Worm (Caenorhabditis elegans) whole organism, L1 larva: ENCODE results near the gene B0198.2.

Experiments used
- F16B12.6 ChIP-seq: fragments of 150-350 bp; optimal IDR thresholded peaks from 2 replicates; lab custom pipeline; 2014; ENCODE audit warnings: missing biosample characterization, missing genetic modification characterization
- ces-1 ChIP-seq: fragments of 150-350 bp; optimal IDR thresholded peaks from 2 replicates; lab custom pipeline; 2014; ENCODE audit warnings: missing biosample characterization, missing genetic modification reagents, missing genetic modification characterization
- efl-1 ChIP-seq, 4 experiments: fragments of 150-350 bp; optimal IDR thresholded peaks in 3 of 4; peaks in 1 of 4; 1 replicate in 1 of 4; 2 replicates in 3 of 4; lab custom pipeline; 2014; ENCODE audit warnings: missing biosample characterization in 2 of 4, missing genetic modification characterization in 2 of 4, missing genetic modification reagents in 2 of 4
- fos-1 ChIP-seq: fragments of 150-350 bp; optimal IDR thresholded peaks from 2 replicates; lab custom pipeline; 2014; ENCODE audit warnings: missing biosample characterization, missing genetic modification characterization
- nhr-28 ChIP-seq: fragments of 150-350 bp; optimal IDR thresholded peaks from 2 replicates; lab custom pipeline; 2014; ENCODE audit warnings: missing biosample characterization, missing genetic modification characterization
- nhr-77 ChIP-seq: fragments of 150-350 bp; optimal IDR thresholded peaks from 2 replicates; lab custom pipeline; 2014; ENCODE audit warnings: missing biosample characterization, missing genetic modification characterization
- skn-1 ChIP-seq: fragments of 150-350 bp; optimal IDR thresholded peaks from 2 replicates; lab custom pipeline; 2014; ENCODE audit warnings: missing biosample characterization, missing genetic modification characterization
- swsn-7 ChIP-seq: sonication (generic microtip); optimal IDR thresholded peaks from 2 replicates; lab custom pipeline; 2016; ENCODE audit warnings: missing genetic modification characterization, missing compliant biosample characterization

DNA sequence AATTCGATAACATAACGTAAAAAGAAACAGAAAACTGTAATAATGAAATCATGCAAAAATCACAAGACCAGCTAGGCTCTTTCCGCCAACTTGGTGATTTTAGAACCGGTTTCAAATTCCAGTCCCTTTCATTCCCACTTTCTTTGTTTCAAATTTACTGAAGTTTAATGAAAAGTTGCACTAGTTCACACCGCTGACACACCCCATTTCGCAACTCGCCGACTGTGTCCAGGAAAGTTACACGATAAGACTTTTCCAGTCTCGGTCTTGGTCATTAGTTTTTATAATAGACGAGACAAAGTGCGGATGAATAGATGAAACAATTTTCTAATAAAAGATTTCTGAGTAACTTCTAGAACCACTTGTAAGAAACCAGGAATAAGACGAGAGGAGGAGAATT lies 21.6 kb upstream of the B0198.2 start:
- TF ChIP-seq ces-1 (no peak), nhr-28 (tag; lab: Kevin White, UChicago) (no peak), fos-1 (no peak), swsn-7 (tag; lab: Kevin White, UChicago) (no peak), nhr-77 (tag; lab: Kevin White, UChicago) (no peak), skn-1 (tag; lab: Kevin White, UChicago) (no peak), efl-1 (optimal IDR thresholded peaks at IDR 0.05; lab: Kevin White, UChicago) (no peak), efl-1 (GFP tag; optimal IDR thresholded peaks at IDR 0.05 in 1 of 2; lab: Kevin White, UChicago) (no peak), F16B12.6 (no peak)
